Worm (Caenorhabditis elegans) whole organism, late embryonic: ENCODE data around the gene obr-3.

ENCODE experiments used
- K02D7.2 ChIP-seq: sonication (generic microtip); optimal IDR thresholded peaks from 2 replicates; lab custom pipeline; 2017; ENCODE audit warnings: mild to moderate bottlenecking, missing genetic modification characterization, missing compliant biosample characterization
- ceh-48 ChIP-seq: sonication (generic microtip); optimal IDR thresholded peaks from 2 replicates; lab custom pipeline; 2016; ENCODE audit warnings: missing genetic modification characterization, inconsistent platforms, missing compliant biosample characterization
- gmeb-2 ChIP-seq: sonication (generic microtip); optimal IDR thresholded peaks from 2 replicates; lab custom pipeline; 2016; ENCODE audit warnings: missing genetic modification characterization, inconsistent platforms, missing compliant biosample characterization
- hlh-15 ChIP-seq: sonication (generic microtip); optimal IDR thresholded peaks from 2 replicates; lab custom pipeline; 2016; ENCODE audit warnings: missing genetic modification characterization, missing compliant biosample characterization
- pqm-1 ChIP-seq: sonication (generic microtip); optimal IDR thresholded peaks from 2 replicates; lab custom pipeline; 2016; ENCODE audit warnings: missing genetic modification characterization, missing compliant biosample characterization

DNA sequence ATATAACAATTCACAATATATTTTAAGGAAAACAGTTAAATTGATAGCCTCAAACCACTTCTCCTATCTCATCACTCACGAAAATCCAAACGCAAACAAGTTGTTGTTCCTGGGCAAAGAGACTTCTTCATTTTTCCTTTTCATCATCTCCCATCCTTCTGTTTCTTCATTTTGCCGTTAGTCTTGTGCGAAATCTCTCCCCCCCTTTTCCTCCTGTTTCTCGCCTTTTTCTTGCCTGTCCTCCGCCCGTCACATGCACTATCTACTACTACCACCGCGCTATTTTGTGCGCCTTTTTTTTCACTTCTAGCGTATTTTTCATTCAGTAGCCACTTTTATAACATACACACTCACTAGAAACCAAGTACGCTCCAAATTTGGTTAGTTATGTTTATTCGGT lies 55.2 kb downstream of the obr-3 start:
- TF ChIP-seq hlh-15 (tag; lab: Kevin White, UChicago) (no peak), K02D7.2 (tag; lab: Kevin White, UChicago) (no peak), pqm-1 (tag; lab: Kevin White, UChicago) (no peak), gmeb-2 (no peak), ceh-48 (tag; lab: Kevin White, UChicago) (no peak)
